Worm (Caenorhabditis elegans): Measurements from ENCODE around the gene clpr-2.

clpr-2 gene

ce11 chrII:1239433-1240020 lies 19.2 kb upstream of the clpr-2 start:
- peak; percentile 63 for TF ChIP-seq sma-9 (GFP tag; optimal IDR thresholded peaks at IDR 0.05)
- no peak for TF ChIP-seq sma-9 (tag; optimal IDR thresholded peaks at IDR 0.05)
- TF ChIP-seq nhr-237 (tag; optimal IDR thresholded peaks at IDR 0.05), result no peak
- TF ChIP-seq egl-27 (tag; optimal IDR thresholded peaks at IDR 0.05), result peak; percentile 37
- TF ChIP-seq mdl-1 (tag; optimal IDR thresholded peaks at IDR 0.05), result peak; percentile 19 to 31
- TF ChIP-seq sma-3 (GFP tag; optimal IDR thresholded peaks at IDR 0.05), result peak; percentile 18
- TF ChIP-seq zag-1 (tag; optimal IDR thresholded peaks at IDR 0.05), result peak; percentile 62
- peak; percentile 51 for TF ChIP-seq nhr-11 (tag; optimal IDR thresholded peaks at IDR 0.05)
- no peak for TF ChIP-seq ceh-16 (tag; optimal IDR thresholded peaks at IDR 0.05)
- TF ChIP-seq F13H6.1 (tag; optimal IDR thresholded peaks at IDR 0.05), result peak; percentile 88
- peak; percentile 52 for TF ChIP-seq nhr-21 (tag; optimal IDR thresholded peaks at IDR 0.05)
- TF ChIP-seq peb-1 (tag; optimal IDR thresholded peaks at IDR 0.05), result no peak
- peak; percentile 50 for TF ChIP-seq fos-1 (tag; optimal IDR thresholded peaks at IDR 0.05)
- TF ChIP-seq lsy-2 (tag; optimal IDR thresholded peaks at IDR 0.05), result peak in 1 of 2 experiments; percentile 57

DNA sequence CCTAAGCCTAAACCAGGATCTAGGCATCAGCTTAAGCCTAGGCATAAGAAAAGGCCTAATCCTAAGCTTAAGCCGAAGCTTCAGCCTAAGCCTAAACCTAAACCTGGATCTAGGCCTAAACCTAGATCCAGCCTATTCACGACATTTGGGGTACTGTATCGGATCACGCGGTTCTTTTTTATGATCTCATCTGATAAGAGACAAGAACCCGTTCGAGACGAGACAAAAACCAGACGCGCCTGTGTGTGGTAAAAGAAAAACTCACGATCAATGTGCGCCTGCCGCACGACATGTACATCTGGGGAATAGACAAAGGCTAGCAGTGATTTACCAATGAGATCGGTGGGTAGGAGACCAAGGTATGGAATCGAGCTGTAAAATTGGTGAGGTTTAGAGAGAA lies 18.3 kb upstream of the clpr-2 start:
- peak; percentile 12 for TF ChIP-seq blmp-1 (tag; optimal IDR thresholded peaks at IDR 0.05; ENCODE audit: insufficient read depth)
- no peak for TF ChIP-seq mbf-1 (tag; optimal IDR thresholded peaks at IDR 0.05)
- peak; percentile 31 for TF ChIP-seq sem-4 (tag; optimal IDR thresholded peaks at IDR 0.05)
- no peak for TF ChIP-seq skn-1 (tag; optimal IDR thresholded peaks at IDR 0.05)
- TF ChIP-seq nhr-25 (tag; optimal IDR thresholded peaks at IDR 0.05), result peak; percentile 19
- TF ChIP-seq elt-1 (tag; optimal IDR thresholded peaks at IDR 0.05), result peak; percentile 39
- TF ChIP-seq nhr-21 (tag; optimal IDR thresholded peaks at IDR 0.05), result peak; percentile 34
- TF ChIP-seq lsy-2 (tag; optimal IDR thresholded peaks at IDR 0.05), result peak in 1 of 2 experiments; percentile 52

DNA sequence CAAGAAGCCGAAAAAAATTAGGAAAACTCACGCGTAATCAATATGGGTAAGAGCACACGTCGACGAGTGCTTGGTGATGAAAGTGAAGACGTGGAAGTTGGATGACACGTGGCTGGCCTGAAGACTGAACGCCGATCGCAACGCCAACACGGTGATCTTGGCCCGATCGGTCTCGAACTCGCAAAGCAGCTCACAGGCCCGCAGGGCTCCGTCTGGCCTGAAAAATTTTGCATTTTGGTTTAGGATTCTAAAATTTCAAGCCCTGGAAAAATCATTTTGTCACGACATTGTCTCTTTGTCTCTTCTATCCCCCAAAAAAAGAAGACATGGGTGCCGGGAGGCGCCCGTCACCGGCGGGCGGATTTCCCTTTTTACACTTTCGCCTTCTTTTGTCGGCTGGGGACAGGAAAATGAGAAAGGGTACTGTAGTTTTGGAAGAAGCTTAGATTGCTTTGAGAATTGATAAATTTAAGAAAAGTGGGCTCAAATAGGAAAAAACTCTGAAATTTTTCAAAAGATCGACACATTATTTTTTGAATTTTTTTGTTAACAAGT lies 17.5 kb upstream of the clpr-2 start:
- TF ChIP-seq elt-1 (tag; optimal IDR thresholded peaks at IDR 0.05) (no peak), blmp-1 (tag; optimal IDR thresholded peaks at IDR 0.05; ENCODE audit: insufficient read depth) (peak; percentile 89)

ce11 chrII:1242475-1242874 lies 16.3 kb upstream of the clpr-2 start:
- no peak for TF ChIP-seq nhr-23 (tag; optimal IDR thresholded peaks at IDR 0.05)
- TF ChIP-seq unc-62 (GFP tag; optimal IDR thresholded peaks at IDR 0.05), result no peak
- no peak for TF ChIP-seq ztf-4 (tag; optimal IDR thresholded peaks at IDR 0.05)
- no peak for TF ChIP-seq C34F6.9 (tag; optimal IDR thresholded peaks at IDR 0.05)
- TF ChIP-seq ztf-11 (tag; optimal IDR thresholded peaks at IDR 0.05), result no peak
- TF ChIP-seq zag-1 (tag; optimal IDR thresholded peaks at IDR 0.05), result no peak
- TF ChIP-seq skn-1 (tag; optimal IDR thresholded peaks at IDR 0.05), result no peak
- peak; percentile 71 for TF ChIP-seq unc-55 (GFP tag; optimal IDR thresholded peaks at IDR 0.05)
- TF ChIP-seq nhr-237 (tag; optimal IDR thresholded peaks at IDR 0.05), result no peak
- peak; percentile 53 for TF ChIP-seq sma-9 (GFP tag; optimal IDR thresholded peaks at IDR 0.05)
- no peak for TF ChIP-seq sma-9 (tag; optimal IDR thresholded peaks at IDR 0.05)
- no peak for TF ChIP-seq elt-1 (tag; optimal IDR thresholded peaks at IDR 0.05)
- no peak for TF ChIP-seq sem-4 (tag; optimal IDR thresholded peaks at IDR 0.05)
- TF ChIP-seq peb-1 (tag; optimal IDR thresholded peaks at IDR 0.05), result no peak
- peak; percentile 1 for TF ChIP-seq fos-1 (tag; optimal IDR thresholded peaks at IDR 0.05)
- TF ChIP-seq crh-2 (tag; optimal IDR thresholded peaks at IDR 0.05), result no peak
- TF ChIP-seq ztf-1 (GFP tag; conservative IDR thresholded peaks at IDR 0.05), result no peak
- TF ChIP-seq alr-1 (tag; optimal IDR thresholded peaks at IDR 0.05), result no peak
- no peak for TF ChIP-seq nhr-25 (tag; optimal IDR thresholded peaks at IDR 0.05)
- no peak for TF ChIP-seq nhr-77 (tag; optimal IDR thresholded peaks at IDR 0.05)
- TF ChIP-seq aly-2 (tag; optimal IDR thresholded peaks at IDR 0.05), result no peak
- no peak for TF ChIP-seq snpc-4 (tag; optimal IDR thresholded peaks at IDR 0.05)
- no peak for TF ChIP-seq Y55F3AM.14 (GFP tag; optimal IDR thresholded peaks at IDR 0.05)
- no peak for TF ChIP-seq nhr-6 (tag; optimal IDR thresholded peaks at IDR 0.05)
- TF ChIP-seq ZK546.5 (tag; optimal IDR thresholded peaks at IDR 0.05), result no peak
- TF ChIP-seq nhr-21 (tag; optimal IDR thresholded peaks at IDR 0.05), result no peak
- TF ChIP-seq nhr-10 (tag; optimal IDR thresholded peaks at IDR 0.05), result no peak
- no peak for TF ChIP-seq mdl-1 (tag; optimal IDR thresholded peaks at IDR 0.05)
- TF ChIP-seq ama-1 (optimal IDR thresholded peaks at IDR 0.05), result no peak
- no peak for TF ChIP-seq ceh-16 (tag; optimal IDR thresholded peaks at IDR 0.05)
- no peak for TF ChIP-seq nhr-11 (tag; optimal IDR thresholded peaks at IDR 0.05)
- no peak for TF ChIP-seq blmp-1 (tag; optimal IDR thresholded peaks at IDR 0.05; ENCODE audit: insufficient read depth)
- TF ChIP-seq ceh-82 (tag; optimal IDR thresholded peaks at IDR 0.05), result no peak
- no peak for TF ChIP-seq nhr-129 (tag; optimal IDR thresholded peaks at IDR 0.05)
- TF ChIP-seq nhr-12 (tag; optimal IDR thresholded peaks at IDR 0.05), result no peak
- no peak for TF ChIP-seq lin-39 (tag; optimal IDR thresholded peaks at IDR 0.05)
- no peak for TF ChIP-seq lin-11 (tag; optimal IDR thresholded peaks at IDR 0.05)
- TF ChIP-seq F13H6.1 (tag; optimal IDR thresholded peaks at IDR 0.05), result peak; percentile 78
- TF ChIP-seq lin-13 (GFP tag; optimal IDR thresholded peaks at IDR 0.05), result no peak
- peak; percentile 14 for TF ChIP-seq mab-5 (tag; optimal IDR thresholded peaks at IDR 0.05)
- no peak for TF ChIP-seq egl-27 (tag; optimal IDR thresholded peaks at IDR 0.05)
- TF ChIP-seq dmd-4 (tag; optimal IDR thresholded peaks at IDR 0.05), result no peak
